Worm (Caenorhabditis elegans): ENCODE data around the gene him-3.

- TF ChIP-seq cog-1 (tag; optimal IDR thresholded peaks at IDR 0.05) (no peak), ztf-29 (GFP tag; IDR thresholded peaks at IDR 0.05) (no peak), tab-1 (GFP tag; IDR thresholded peaks at IDR 0.05) (no peak), flt-1 (GFP tag; IDR thresholded peaks at IDR 0.05) (no peak), ref-1 (GFP tag; conservative IDR thresholded peaks at IDR 0.05) (no peak)
Measured at ce11 chrIV:6954682-6955081, 22.6 kb upstream of the him-3 start.

All from whole organism, midembryonic.